Fruit fly (Drosophila melanogaster): ENCODE data around the gene Usp2.

Usp2 gene

DNA sequence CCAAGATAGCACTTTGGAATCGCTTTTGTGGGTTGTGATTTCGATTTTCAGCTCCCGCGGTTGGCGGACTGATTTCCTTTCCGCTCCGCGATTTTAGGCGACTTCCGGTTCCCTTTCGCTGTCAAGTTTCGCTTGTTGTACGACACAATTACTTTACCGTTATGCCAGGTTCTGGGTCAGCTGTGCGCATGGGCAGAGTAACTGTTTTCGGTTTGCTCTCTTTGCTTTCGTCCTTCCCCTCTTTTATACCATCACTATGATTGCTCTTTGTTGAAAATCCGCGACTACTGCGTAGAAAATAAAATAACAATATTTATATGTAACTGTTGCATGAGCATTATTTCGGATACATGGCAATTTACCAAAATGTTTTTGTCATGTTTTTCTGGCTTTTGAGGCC is 25.0 kb downstream of the Usp2 start:
- TF ChIP-seq ovo (GFP tag; optimal IDR thresholded peaks at IDR 0.05) (peak; percentile 79), CG11617 (GFP tag; optimal IDR thresholded peaks at IDR 0.05) (no peak), CG7045 (GFP tag; optimal IDR thresholded peaks at IDR 0.05) (no peak), bab1 (GFP tag; optimal IDR thresholded peaks at IDR 0.05) (no peak), pad (GFP tag; optimal IDR thresholded peaks at IDR 0.05) (peak; percentile 89)

DNA sequence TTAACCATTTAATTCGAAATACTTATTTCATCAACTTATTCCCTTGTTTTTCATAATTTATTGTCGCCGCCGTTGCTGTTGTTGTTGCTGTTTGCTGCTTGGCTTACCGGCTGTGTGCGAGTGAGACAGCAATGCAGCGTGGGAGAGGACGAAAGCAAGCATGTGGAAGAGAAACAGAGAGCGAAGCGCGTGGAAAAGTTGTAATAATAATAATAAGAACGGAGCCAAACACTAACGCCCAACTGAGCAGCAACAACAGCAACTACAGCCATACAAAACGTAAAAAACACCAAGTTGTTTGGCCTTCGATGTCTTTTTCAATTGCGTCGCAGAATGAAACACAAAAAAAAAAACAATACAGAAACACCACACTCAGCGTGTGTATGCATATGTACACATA is 25.5 kb downstream of the Usp2 start:
- no peak for TF ChIP-seq ovo (GFP tag; optimal IDR thresholded peaks at IDR 0.05)
- peak; percentile 28 for TF ChIP-seq CG11617 (GFP tag; optimal IDR thresholded peaks at IDR 0.05)
- TF ChIP-seq Mnt (GFP tag; optimal IDR thresholded peaks at IDR 0.05): peak; percentile 89
- no peak for TF ChIP-seq CG33017 (tag; optimal IDR thresholded peaks at IDR 0.05)
- peak; percentile 33 for TF ChIP-seq tj (GFP tag; optimal IDR thresholded peaks at IDR 0.05)
- TF ChIP-seq toe (GFP tag; optimal IDR thresholded peaks at IDR 0.05): no peak
- peak; percentile 1 for TF ChIP-seq cic (GFP tag; optimal IDR thresholded peaks at IDR 0.05)

DNA sequence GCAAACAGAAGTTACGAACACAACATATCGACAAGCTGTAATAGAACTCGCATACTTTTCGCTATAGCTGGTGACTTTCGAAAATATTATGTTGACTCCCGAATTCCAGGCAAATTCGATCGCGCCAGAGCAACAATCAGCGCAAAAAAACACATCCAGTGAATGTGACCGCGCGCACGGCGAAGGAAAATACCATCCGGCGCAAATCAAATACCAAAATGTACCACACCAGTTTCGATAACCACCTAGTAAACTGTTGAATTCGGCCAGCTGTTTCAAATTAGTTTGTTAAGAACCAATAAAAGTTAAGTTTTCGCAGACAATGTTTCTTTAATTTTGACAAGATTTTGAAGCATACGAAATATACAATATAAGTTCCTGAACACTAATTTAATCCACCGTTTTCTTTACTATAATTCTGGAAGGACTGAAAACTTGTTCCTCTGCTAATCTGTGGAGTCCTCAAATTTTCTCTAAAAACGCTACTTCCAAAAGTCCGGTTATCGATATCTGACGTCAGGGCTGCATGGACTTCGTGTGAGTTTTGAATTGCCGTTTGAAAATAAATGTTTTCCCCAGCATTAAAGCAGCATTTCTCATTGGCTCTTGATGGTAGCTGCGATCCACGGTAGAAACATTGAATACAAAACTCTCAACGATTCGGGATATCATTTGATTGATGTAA is 26.4 kb downstream of the Usp2 start, which contains the start of the genes Cp110 and CG12576:
Cp110 (plus strand) TSS at position 223 of the 685 bp plus-strand sequence.
CG12576 (minus strand) TSS at position 498 of the 685 bp plus-strand sequence.
- TF ChIP-seq CG1620 (GFP tag; optimal IDR thresholded peaks at IDR 0.05) (no peak), Crg-1 (GFP tag; optimal IDR thresholded peaks at IDR 0.05) (peak; percentile 10)

DNA sequence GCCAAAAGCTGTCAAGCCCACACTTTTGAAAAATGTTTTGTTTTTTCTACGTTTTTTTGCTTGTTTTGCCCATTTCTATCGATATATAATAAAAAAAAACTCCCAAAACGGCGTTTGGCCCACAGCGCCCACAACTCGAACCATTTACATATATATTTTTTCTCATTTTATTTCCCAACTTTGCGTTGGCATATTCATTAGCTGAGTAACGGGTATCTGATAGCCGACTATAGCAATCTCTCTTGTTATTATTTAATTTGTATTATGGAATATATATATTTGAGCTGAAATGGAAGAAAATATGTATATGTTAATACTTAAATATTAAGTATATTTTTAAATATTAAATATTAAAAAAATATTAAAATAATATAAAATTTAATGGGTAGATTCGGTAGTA is 30.9 kb downstream of the Usp2 start:
- no peak for TF ChIP-seq CG11617 (GFP tag; optimal IDR thresholded peaks at IDR 0.05)
- peak; percentile 58 for TF ChIP-seq kay (GFP tag; ENCODE audit: borderline replicate concordance)

DNA sequence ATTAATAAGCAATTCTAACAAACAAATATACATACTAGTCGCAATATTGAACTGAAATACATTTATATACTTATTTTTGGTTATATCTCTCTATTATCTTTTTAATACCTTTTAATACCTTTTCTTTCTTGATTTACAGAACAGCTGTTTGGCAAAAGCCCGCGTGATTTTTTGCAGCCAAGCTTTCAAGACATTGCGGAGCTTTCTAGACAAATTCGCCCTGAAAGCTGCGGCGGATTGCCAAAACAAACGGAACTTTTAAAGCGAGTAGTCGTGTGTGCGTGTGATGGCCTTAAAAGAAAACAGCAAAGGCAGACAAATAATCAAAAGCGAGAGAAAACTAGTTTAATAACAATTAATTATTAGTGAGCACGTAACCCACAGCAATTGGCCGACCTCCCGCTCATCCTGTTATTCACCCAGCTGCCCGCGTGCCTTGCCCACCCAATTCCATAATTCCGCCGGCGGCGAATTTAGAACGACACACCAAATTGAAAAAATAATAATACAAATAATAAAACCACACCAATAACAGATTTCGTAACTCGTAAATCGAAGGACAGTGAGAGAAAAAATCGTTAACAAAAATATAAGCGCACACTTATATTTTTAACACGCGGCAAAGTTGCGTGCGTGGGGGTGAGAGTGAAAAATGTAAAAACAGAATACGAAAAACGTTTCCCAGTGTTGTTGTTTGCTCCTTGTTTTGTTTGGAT is 31.5 kb downstream of the Usp2 start:
- TF ChIP-seq kay (GFP tag; ENCODE audit: borderline replicate concordance) (peak; percentile 6), CG14711 (tag; optimal IDR thresholded peaks at IDR 0.05) (no peak), bab1 (GFP tag; optimal IDR thresholded peaks at IDR 0.05) (peak; percentile 80), Mnt (GFP tag; optimal IDR thresholded peaks at IDR 0.05) (no peak), tj (GFP tag; optimal IDR thresholded peaks at IDR 0.05) (peak; percentile 65)

DNA sequence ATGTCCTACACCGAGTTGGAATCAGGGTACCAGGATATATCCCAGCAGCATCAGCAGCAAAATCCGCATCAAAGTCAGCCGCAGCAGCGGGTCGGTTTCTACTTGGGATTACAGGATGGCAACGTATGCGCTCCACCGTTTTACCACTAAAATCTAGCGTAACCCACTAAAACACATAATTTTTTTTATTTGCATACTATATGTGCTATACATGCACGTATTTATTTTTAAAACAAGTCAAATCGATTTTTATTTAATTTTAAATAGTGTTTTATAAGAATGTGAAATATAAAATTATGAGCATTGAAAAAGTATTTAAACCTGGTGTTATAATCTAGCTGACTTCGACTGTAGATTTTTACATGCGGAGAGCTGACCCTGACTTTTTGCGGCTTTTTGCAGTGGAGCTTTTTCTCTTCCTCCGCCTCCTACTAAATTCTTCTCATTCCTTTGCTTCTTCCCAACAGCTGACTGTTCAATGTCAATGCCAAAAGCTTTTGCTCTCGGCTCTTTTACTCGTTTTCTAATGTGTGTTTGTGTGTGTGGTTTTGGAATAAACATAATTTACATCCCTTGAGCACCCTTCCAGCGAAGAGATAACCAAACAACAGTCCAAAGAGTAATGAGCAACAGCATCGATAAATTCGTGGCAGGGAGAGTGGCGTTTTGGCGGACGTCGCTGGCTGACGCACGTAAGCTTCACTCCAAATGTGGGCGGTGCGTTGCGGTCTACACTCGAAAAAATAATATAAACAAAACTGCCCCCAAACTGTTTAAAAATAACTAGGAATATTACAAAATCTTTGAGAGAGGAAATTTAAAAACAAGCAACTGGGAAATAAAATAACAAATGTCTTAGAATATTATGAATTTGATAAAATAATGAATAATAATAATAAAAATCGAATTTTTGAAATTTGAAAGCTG is 32.3 kb downstream of the Usp2 start:
- no peak for TF ChIP-seq CG33017 (tag; optimal IDR thresholded peaks at IDR 0.05)
- TF ChIP-seq cic (GFP tag; optimal IDR thresholded peaks at IDR 0.05): peak; percentile 11
- TF ChIP-seq CG14711 (tag; optimal IDR thresholded peaks at IDR 0.05): peak; percentile 38
- no peak for TF ChIP-seq CG7045 (GFP tag; optimal IDR thresholded peaks at IDR 0.05)
- peak; percentile 9 for TF ChIP-seq CG7101 (tag; optimal IDR thresholded peaks at IDR 0.05)
- TF ChIP-seq CG11617 (GFP tag; optimal IDR thresholded peaks at IDR 0.05): no peak
- TF ChIP-seq Crg-1 (GFP tag; optimal IDR thresholded peaks at IDR 0.05): no peak
- no peak for TF ChIP-seq CG12768 (GFP tag; optimal IDR thresholded peaks at IDR 0.05)
- TF ChIP-seq Hr96 (GFP tag; optimal IDR thresholded peaks at IDR 0.05): no peak
- no peak for TF ChIP-seq toe (GFP tag; optimal IDR thresholded peaks at IDR 0.05)
- no peak for TF ChIP-seq CG5204 (GFP tag; optimal IDR thresholded peaks at IDR 0.05)
- no peak for TF ChIP-seq CG1620 (GFP tag; optimal IDR thresholded peaks at IDR 0.05)
- TF ChIP-seq kay (GFP tag; ENCODE audit: borderline replicate concordance): peak; percentile 89
- TF ChIP-seq tj (GFP tag; optimal IDR thresholded peaks at IDR 0.05): peak; percentile 27
- TF ChIP-seq pad (GFP tag; optimal IDR thresholded peaks at IDR 0.05): no peak
- TF ChIP-seq cnc (optimal IDR thresholded peaks at IDR 0.05): no peak
- TF ChIP-seq Mnt (GFP tag; optimal IDR thresholded peaks at IDR 0.05): no peak

dm6 chrX:22490584-22490983 is 35.0 kb downstream of the Usp2 start:
- peak; percentile 72 for TF ChIP-seq cic (GFP tag; optimal IDR thresholded peaks at IDR 0.05)
- no peak for TF ChIP-seq kay (GFP tag; ENCODE audit: borderline replicate concordance)
